Worm (Caenorhabditis elegans) whole organism, L3 larva: ENCODE results near the gene attf-3.
"Not testable (repeated sequence)": the region's sequence is repeated elsewhere in the genome, so short reads cannot be mapped to it uniquely, and the experiment has no call there.

Source experiments
- aly-2 ChIP-seq: fragments of 150-350 bp; optimal IDR thresholded peaks from 2 replicates; lab custom pipeline; 2014; ENCODE audit warnings: missing biosample characterization, missing genetic modification characterization
- ama-1 ChIP-seq: fragments of 150-350 bp; optimal IDR thresholded peaks from 2 replicates; lab custom pipeline; 2018
- ceh-16 ChIP-seq: sonication (generic microtip); optimal IDR thresholded peaks from 2 replicates; lab custom pipeline; 2017; ENCODE audit warnings: missing biosample characterization, missing genetic modification characterization
- ceh-82 ChIP-seq: fragments of 150-350 bp; optimal IDR thresholded peaks from 2 replicates; lab custom pipeline; 2014; ENCODE audit warnings: missing biosample characterization, missing genetic modification characterization
- ceh-9 ChIP-seq: sonication (generic microtip); optimal IDR thresholded peaks from 2 replicates; lab custom pipeline; 2018; ENCODE audit warnings: missing biosample characterization, missing genetic modification characterization
- daf-12 ChIP-seq: fragments of 150-350 bp; optimal IDR thresholded peaks from 2 replicates; lab custom pipeline; 2014; ENCODE audit warnings: missing biosample characterization, missing genetic modification reagents, missing genetic modification characterization
- egl-5 ChIP-seq: fragments of 150-350 bp; optimal IDR thresholded peaks from 2 replicates; lab custom pipeline; 2017; ENCODE audit warnings: missing biosample characterization, missing genetic modification reagents, missing genetic modification characterization, inconsistent platforms
- elt-1 ChIP-seq: fragments of 150-350 bp; optimal IDR thresholded peaks from 2 replicates; lab custom pipeline; 2014; ENCODE audit warnings: missing biosample characterization, missing genetic modification characterization
- elt-2 ChIP-seq: sonication (generic microtip); optimal IDR thresholded peaks from 2 replicates; lab custom pipeline; 2016; ENCODE audit warnings: missing genetic modification reagents, mild to moderate bottlenecking, missing genetic modification characterization, missing compliant biosample characterization
- elt-3 ChIP-seq, 3 experiments: fragments of 150-350 bp in 1 of 3; sonication (generic microtip) in 2 of 3; optimal IDR thresholded peaks; 2 replicates in 2 of 3; 4 replicates in 1 of 3; lab custom pipeline; 2014 to 2017; ENCODE audit warnings: missing biosample characterization in 3 of 3, missing genetic modification characterization in 3 of 3
- eor-1 ChIP-seq, 2 experiments: fragments of 150-350 bp; optimal IDR thresholded peaks; 2 replicates each; lab custom pipeline; 2014 to 2018; ENCODE audit warnings: missing biosample characterization in 2 of 2, missing genetic modification characterization in 2 of 2
- fkh-10 ChIP-seq: sonication (generic microtip); optimal IDR thresholded peaks from 2 replicates; lab custom pipeline; 2017; ENCODE audit warnings: missing biosample characterization, missing genetic modification reagents, missing genetic modification characterization
- fkh-2 ChIP-seq: fragments of 150-350 bp; optimal IDR thresholded peaks from 2 replicates; lab custom pipeline; 2014; ENCODE audit warnings: missing biosample characterization, missing genetic modification reagents, missing genetic modification characterization
- hmg-11 ChIP-seq: sonication (generic microtip); optimal IDR thresholded peaks from 2 replicates; lab custom pipeline; 2016; ENCODE audit warnings: missing genetic modification characterization, missing compliant biosample characterization
- jun-1 ChIP-seq: fragments of 150-350 bp; optimal IDR thresholded peaks from 2 replicates; lab custom pipeline; 2014; ENCODE audit warnings: missing biosample characterization, missing genetic modification reagents, missing genetic modification characterization
- lin-15B ChIP-seq: fragments of 150-350 bp; optimal IDR thresholded peaks from 2 replicates; lab custom pipeline; 2014; ENCODE audit warnings: missing biosample characterization, missing genetic modification characterization
- lin-39 ChIP-seq: fragments of 150-350 bp; optimal IDR thresholded peaks from 2 replicates; lab custom pipeline; 2018; ENCODE audit warnings: missing biosample characterization, missing genetic modification reagents, missing genetic modification characterization
- lsy-12 ChIP-seq: sonication (generic microtip); optimal IDR thresholded peaks from 2 replicates; lab custom pipeline; 2016; ENCODE audit warnings: mild to moderate bottlenecking, missing genetic modification characterization, missing compliant biosample characterization
- mdl-1 ChIP-seq: fragments of 150-350 bp; optimal IDR thresholded peaks from 2 replicates; lab custom pipeline; 2014; ENCODE audit warnings: missing biosample characterization, missing genetic modification characterization
- nfya-1 ChIP-seq: sonication (generic microtip); optimal IDR thresholded peaks from 2 replicates; lab custom pipeline; 2017; ENCODE audit warnings: missing genetic modification characterization, mild to moderate bottlenecking, missing compliant biosample characterization, antibody characterized with exemption, moderate library complexity; ENCODE audit not compliant: insufficient read depth
- nhr-23 ChIP-seq: fragments of 150-350 bp; optimal IDR thresholded peaks from 2 replicates; lab custom pipeline; 2014; ENCODE audit warnings: missing biosample characterization, missing genetic modification reagents, missing genetic modification characterization
- nhr-25 ChIP-seq: sonication (generic microtip); optimal IDR thresholded peaks from 2 replicates; lab custom pipeline; 2017; ENCODE audit warnings: missing biosample characterization, missing genetic modification characterization
- nhr-43 ChIP-seq: sonication (generic microtip); optimal IDR thresholded peaks from 2 replicates; lab custom pipeline; 2016; ENCODE audit warnings: mild to moderate bottlenecking, missing genetic modification characterization, missing compliant biosample characterization; ENCODE audit not compliant: poor library complexity, severe bottlenecking
- nhr-77 ChIP-seq: fragments of 150-350 bp; optimal IDR thresholded peaks from 2 replicates; lab custom pipeline; 2014; ENCODE audit warnings: missing biosample characterization, missing genetic modification characterization
- pha-4 ChIP-seq: fragments of 150-350 bp; optimal IDR thresholded peaks from 2 replicates; lab custom pipeline; 2014; ENCODE audit warnings: missing biosample characterization, missing genetic modification reagents, missing genetic modification characterization
- pqm-1 ChIP-seq: fragments of 150-350 bp; optimal IDR thresholded peaks from 2 replicates; lab custom pipeline; 2017; ENCODE audit warnings: missing biosample characterization, missing genetic modification characterization, inconsistent platforms
- snpc-4 ChIP-seq: fragments of 150-350 bp; optimal IDR thresholded peaks from 2 replicates; lab custom pipeline; 2014; ENCODE audit warnings: missing biosample characterization, missing genetic modification characterization
- unc-39 ChIP-seq: sonication (generic microtip); optimal IDR thresholded peaks from 4 replicates; lab custom pipeline; 2017; ENCODE audit warnings: missing biosample characterization, missing genetic modification characterization
- unc-62 ChIP-seq: fragments of 150-350 bp; sonication (generic microtip); optimal IDR thresholded peaks from 4 replicates; lab custom pipeline; 2014; ENCODE audit warnings: missing biosample characterization, missing genetic modification reagents, missing genetic modification characterization
- ztf-11 ChIP-seq: fragments of 150-350 bp; optimal IDR thresholded peaks from 2 replicates; lab custom pipeline; 2014; ENCODE audit warnings: missing biosample characterization, missing genetic modification characterization

attf-3 gene

ce11 chrIII:132118-132517, 45.9 kb upstream of the attf-3 start, which contains the start of gene pals-22:
pals-22 (plus strand) TSS chrIII:132418.
- TF ChIP-seq jun-1 (tag; lab: Kevin White, UChicago) (no peak), unc-39 (tag; lab: Kevin White, UChicago) (no peak), mdl-1 (tag; lab: Kevin White, UChicago) (no peak), nhr-25 (tag; lab: Kevin White, UChicago) (no peak), ceh-82 (tag; lab: Kevin White, UChicago) (no peak), snpc-4 (tag; lab: Kevin White, UChicago) (no peak)

- TF ChIP-seq nfya-1 (tag; lab: Kevin White, UChicago) (peak; percentile 70), jun-1 (tag; lab: Kevin White, UChicago) (peak; percentile 13), nhr-77 (tag; lab: Kevin White, UChicago) (peak; percentile 9), ama-1 (lab: Kevin White, UChicago) (no peak), snpc-4 (tag; lab: Kevin White, UChicago) (peak; percentile 55), nhr-23 (peak; percentile 61), eor-1 (tag; optimal IDR thresholded peaks at IDR 0.05; lab: Kevin White, UChicago) (no peak), pha-4 (tag; lab: Kevin White, UChicago) (peak; percentile 82), ztf-11 (no peak), elt-1 (tag; lab: Kevin White, UChicago) (no peak), lin-15B (peak; percentile 77), hmg-11 (tag; lab: Kevin White, UChicago) (peak; percentile 18), lin-39 (tag; lab: Kevin White, UChicago) (peak; percentile 82), egl-5 (tag; lab: Kevin White, UChicago) (peak; percentile 71), elt-2 (tag; lab: Kevin White, UChicago) (peak; percentile 33), fkh-10 (GFP tag; lab: Kevin White, UChicago) (peak; percentile 12)
These were observed 45.4 kb upstream of the attf-3 start for ce11 chrIII:131627-132026.

- TF ChIP-seq ama-1 (lab: Kevin White, UChicago), result no peak
- TF ChIP-seq elt-2 (tag; lab: Kevin White, UChicago), result peak; percentile 38
- TF ChIP-seq pha-4 (tag; lab: Kevin White, UChicago), result peak; percentile 38
These were observed 44.5 kb upstream of the attf-3 start, which contains the start of the genes nhr-280 and C29F9.2 for ce11 chrIII:130650-131049. nhr-280 (minus strand) TSS chrIII:130750. C29F9.2 (plus strand) TSS chrIII:130947.

ce11 chrIII:124478-124877, 38.3 kb upstream of the attf-3 start, which contains the start of gene pals-23:
pals-23 (plus strand) TSS chrIII:124778.
- TF ChIP-seq ama-1 (lab: Kevin White, UChicago) (no peak), ceh-16 (tag; lab: Kevin White, UChicago) (no peak)

ce11 chrIII:121983-122449, 35.8 kb upstream of the attf-3 start, which contains the start of gene C29F9.12:
C29F9.12 (minus strand) TSS chrIII:122033.
- not testable (repeated sequence) for TF ChIP-seq nhr-77 (tag; lab: Kevin White, UChicago); unc-62; ztf-11
- TF ChIP-seq, all 47 proteins: peak for 0; not testable (repeated sequence) for 47

ce11 chrIII:120199-120598, 34.0 kb upstream of the attf-3 start, which contains the start of gene pals-24:
pals-24 (plus strand) TSS chrIII:120435.
- TF ChIP-seq nhr-25 (tag; lab: Kevin White, UChicago) (no peak), elt-2 (tag; lab: Kevin White, UChicago) (peak; percentile 84), pqm-1 (tag; lab: Kevin White, UChicago) (peak; percentile 87), daf-12 (no peak), pha-4 (tag; lab: Kevin White, UChicago) (peak; percentile 58), jun-1 (tag; lab: Kevin White, UChicago) (peak; percentile 46), hmg-11 (tag; lab: Kevin White, UChicago) (no peak)
- TF ChIP-seq, all 47 proteins: peak for 4

- TF ChIP-seq unc-39 (tag; lab: Kevin White, UChicago) (no peak), aly-2 (tag; lab: Kevin White, UChicago) (no peak), nhr-25 (tag; lab: Kevin White, UChicago) (no peak), nhr-43 (tag; lab: Kevin White, UChicago) (no peak), elt-3 (tag; optimal IDR thresholded peaks at IDR 0.05; lab: Kevin White, UChicago) (no peak), lin-39 (tag; lab: Kevin White, UChicago) (no peak), fkh-2 (no peak), elt-2 (tag; lab: Kevin White, UChicago) (no peak), ceh-16 (tag; lab: Kevin White, UChicago) (no peak), lin-15B (no peak), lsy-12 (tag; lab: Kevin White, UChicago) (no peak), jun-1 (tag; lab: Kevin White, UChicago) (no peak), ceh-9 (tag; lab: Kevin White, UChicago) (no peak)
These were observed 31.7 kb upstream of the attf-3 start for ce11 chrIII:117857-118256.
